Worm (Caenorhabditis elegans): ENCODE data around the gene B0403.3.

The B0403.3 gene

DNA sequence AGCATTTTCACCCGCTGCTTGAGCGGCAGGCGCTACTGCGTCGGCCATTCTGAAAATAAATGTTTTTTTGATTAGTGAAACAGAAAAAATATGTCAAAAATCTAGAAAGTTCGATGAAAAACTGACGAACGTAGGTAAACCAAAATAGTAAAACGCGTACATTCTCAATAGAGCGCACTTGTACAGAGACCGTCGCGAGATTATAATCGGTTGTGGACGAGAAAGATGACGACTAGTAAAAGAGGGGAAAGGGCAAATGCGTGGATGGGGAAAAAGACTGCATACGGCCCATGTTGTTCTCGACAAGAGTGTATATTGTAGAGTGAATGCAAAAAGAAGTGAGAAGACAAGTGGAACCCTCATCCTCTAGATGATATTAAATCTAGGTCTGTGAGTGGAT, 37.2 kb upstream of the B0403.3 start, which contains the start of gene C36B7.6 (continued):
- TF ChIP-seq ceh-90 (tag; optimal IDR thresholded peaks at IDR 0.05), result no peak
- no peak for TF ChIP-seq fkh-10 (GFP tag; optimal IDR thresholded peaks at IDR 0.05)
- TF ChIP-seq mdl-1 (tag; optimal IDR thresholded peaks at IDR 0.05), result peak in 1 of 2 experiments; percentile 45
- peak; percentile 26 for TF ChIP-seq nhr-20 (tag; optimal IDR thresholded peaks at IDR 0.05)
- no peak for TF ChIP-seq ces-1 (GFP tag; optimal IDR thresholded peaks at IDR 0.05)
- peak; percentile 60 for TF ChIP-seq mep-1 (tag; optimal IDR thresholded peaks at IDR 0.05)
- no peak for TF ChIP-seq tlp-1 (tag; optimal IDR thresholded peaks at IDR 0.05)
- no peak for TF ChIP-seq ama-1 (optimal IDR thresholded peaks at IDR 0.05)
- no peak for TF ChIP-seq jun-1 (tag; optimal IDR thresholded peaks at IDR 0.05)
- no peak for TF ChIP-seq F16B12.6 (tag; optimal IDR thresholded peaks at IDR 0.05)
- no peak for TF ChIP-seq unc-86 (tag; optimal IDR thresholded peaks at IDR 0.05)
- no peak for TF ChIP-seq snpc-4 (tag; optimal IDR thresholded peaks at IDR 0.05)
- no peak for TF ChIP-seq nhr-11 (tag; optimal IDR thresholded peaks at IDR 0.05)
- TF ChIP-seq hlh-17 (GFP tag; optimal IDR thresholded peaks at IDR 0.05; ENCODE audit: borderline replicate concordance), result no peak
- TF ChIP-seq nhr-19 (GFP tag; conservative IDR thresholded peaks at IDR 0.05), result 0 out of 2 replicates have a peak, but pooled peaks have one; percentile 5
- no peak for TF ChIP-seq ztf-11 (tag; optimal IDR thresholded peaks at IDR 0.05)
- no peak for TF ChIP-seq nhr-85 (tag)
- no peak for TF ChIP-seq vab-15 (tag; optimal IDR thresholded peaks at IDR 0.05)
- TF ChIP-seq C16A3.4 (tag; optimal IDR thresholded peaks at IDR 0.05), result peak; percentile 45
- no peak for TF ChIP-seq efl-3 (GFP tag; optimal IDR thresholded peaks at IDR 0.05)
- no peak for TF ChIP-seq nhr-77 (tag; optimal IDR thresholded peaks at IDR 0.05)
- no peak for TF ChIP-seq unc-62 (GFP tag; optimal IDR thresholded peaks at IDR 0.05)
- TF ChIP-seq irx-1 (tag; optimal IDR thresholded peaks at IDR 0.05), result no peak
- TF ChIP-seq skn-1 (tag; optimal IDR thresholded peaks at IDR 0.05), result no peak
- no peak for TF ChIP-seq Y116A8C.19 (tag; optimal IDR thresholded peaks at IDR 0.05; ENCODE audit: borderline replicate concordance)
- TF ChIP-seq pag-3 (tag; optimal IDR thresholded peaks at IDR 0.05; ENCODE audit: borderline replicate concordance, insufficient read depth), result no peak
- TF ChIP-seq alr-1 (tag; optimal IDR thresholded peaks at IDR 0.05; ENCODE audit: borderline replicate concordance), result no peak
- TF ChIP-seq ceh-8 (GFP tag; optimal IDR thresholded peaks at IDR 0.05), result no peak
- no peak for TF ChIP-seq C34B4.2 (tag; optimal IDR thresholded peaks at IDR 0.05)
- TF ChIP-seq ceh-63 (GFP tag; optimal IDR thresholded peaks at IDR 0.05), result no peak
- no peak for TF ChIP-seq mef-2 (tag; optimal IDR thresholded peaks at IDR 0.05)
- TF ChIP-seq C04F5.9 (tag; optimal IDR thresholded peaks at IDR 0.05), result no peak
- no peak for TF ChIP-seq aly-2 (tag; optimal IDR thresholded peaks at IDR 0.05)
- no peak for TF ChIP-seq fkh-8 (tag; optimal IDR thresholded peaks at IDR 0.05)
- TF ChIP-seq elt-3 (tag; optimal IDR thresholded peaks at IDR 0.05), result no peak
- no peak for TF ChIP-seq sptf-1 (tag; optimal IDR thresholded peaks at IDR 0.05)
- peak; percentile 7 for TF ChIP-seq nhr-90 (tag; optimal IDR thresholded peaks at IDR 0.05; ENCODE audit: poor library complexity)
- no peak for TF ChIP-seq nhr-76 (tag; optimal IDR thresholded peaks at IDR 0.05)
- peak; percentile 17 to 65 for TF ChIP-seq lin-35 (GFP tag; optimal IDR thresholded peaks at IDR 0.05)
- TF ChIP-seq unc-130 (tag; optimal IDR thresholded peaks at IDR 0.05), result peak; percentile 0
- TF ChIP-seq nhr-47 (tag; optimal IDR thresholded peaks at IDR 0.05), result no peak
- TF ChIP-seq lin-15B (tag; optimal IDR thresholded peaks at IDR 0.05), result peak; percentile 22
- TF ChIP-seq lin-14 (GFP tag; optimal IDR thresholded peaks at IDR 0.05), result peak; percentile 69

DNA sequence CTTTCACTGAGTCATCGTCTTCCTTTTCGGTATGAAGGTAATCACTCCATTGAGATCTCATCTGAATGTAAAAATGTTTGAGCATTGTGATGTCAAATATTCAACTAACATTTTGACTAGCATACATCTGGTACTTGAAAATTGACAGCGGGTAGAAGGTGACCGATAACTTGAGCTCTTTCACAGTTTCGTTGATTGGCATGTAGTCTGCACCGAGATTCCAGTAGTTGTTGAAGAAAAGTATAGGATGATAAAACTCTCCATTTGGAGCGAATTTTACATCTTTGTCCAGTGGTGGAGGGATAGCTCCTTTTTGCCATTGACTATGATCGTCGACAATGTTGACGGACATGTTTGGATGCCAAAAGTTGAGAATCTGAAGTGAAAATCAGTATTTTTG, 35.9 kb upstream of the B0403.3 start:
- TF ChIP-seq sox-4 (tag; optimal IDR thresholded peaks at IDR 0.05) (no peak), C04F5.9 (tag; optimal IDR thresholded peaks at IDR 0.05) (no peak), efl-1 (optimal IDR thresholded peaks at IDR 0.05) (no peak), efl-1 (GFP tag; optimal IDR thresholded peaks at IDR 0.05 in 1 of 2) (peak in 1 of 2 experiments; percentile 84), lir-3 (tag; optimal IDR thresholded peaks at IDR 0.05; ENCODE audit: poor library complexity) (no peak), jun-1 (tag; optimal IDR thresholded peaks at IDR 0.05) (no peak), mdl-1 (tag; optimal IDR thresholded peaks at IDR 0.05) (no peak)

Measured in whole organism, L1 larva.